Worm (Caenorhabditis elegans) whole organism, early embryonic: Measurements from ENCODE around the gene cest-24.

Experiments
- B0310.2 ChIP-seq: sonication (generic microtip); optimal IDR thresholded peaks from 2 replicates; lab custom pipeline; 2016; ENCODE audit warnings: mild to moderate bottlenecking, missing genetic modification characterization, missing compliant biosample characterization
- F13C5.2 ChIP-seq: sonication (generic microtip); optimal IDR thresholded peaks from 2 replicates; lab custom pipeline; 2017; ENCODE audit warnings: mild to moderate bottlenecking, missing genetic modification characterization, inconsistent platforms, missing compliant biosample characterization
- aly-1 ChIP-seq: sonication (generic microtip); optimal IDR thresholded peaks from 2 replicates; lab custom pipeline; 2016; ENCODE audit warnings: missing genetic modification characterization, missing compliant biosample characterization
- ama-1 ChIP-seq: fragments of 150-350 bp; optimal IDR thresholded peaks from 2 replicates; lab custom pipeline; 2014
- ceh-13 ChIP-seq: fragments of 200-800 bp; sonication (Bioruptor generic); optimal IDR thresholded peaks from 2 replicates; lab custom pipeline; 2018; ENCODE audit warnings: mild to moderate bottlenecking, missing genetic modification characterization, missing compliant biosample characterization
- ceh-36 ChIP-seq: sonication (generic microtip); optimal IDR thresholded peaks from 2 replicates; lab custom pipeline; 2016; ENCODE audit warnings: missing genetic modification characterization, inconsistent platforms, missing compliant biosample characterization
- ets-7 ChIP-seq: sonication (generic microtip); optimal IDR thresholded peaks from 2 replicates; lab custom pipeline; 2016; ENCODE audit warnings: missing genotype, missing genetic modification characterization, missing compliant biosample characterization
- flt-1 ChIP-seq: fragments of 200-800 bp; sonication (Bioruptor generic); IDR thresholded peaks from 2 replicates; pipeline ENCODE4 v1.3.6; 2022; ENCODE audit warnings: missing genetic modification characterization, missing compliant biosample characterization
- hmbx-1 ChIP-seq: sonication (generic microtip); optimal IDR thresholded peaks from 2 replicates; lab custom pipeline; 2016; ENCODE audit warnings: mild to moderate bottlenecking, missing genetic modification characterization, missing compliant biosample characterization
- hmg-4 ChIP-seq: fragments of 200-800 bp; sonication (Bioruptor generic); optimal IDR thresholded peaks from 2 replicates; lab custom pipeline; 2018; ENCODE audit warnings: mild to moderate bottlenecking, missing genetic modification characterization, missing compliant biosample characterization
- hnd-1 ChIP-seq: sonication (generic microtip); optimal IDR thresholded peaks from 2 replicates; lab custom pipeline; 2016; ENCODE audit warnings: missing genetic modification characterization, missing compliant biosample characterization
- pes-1 ChIP-seq: fragments of 200-800 bp; sonication (Bioruptor generic); IDR thresholded peaks from 2 replicates; pipeline ENCODE4 v1.3.6; 2022; ENCODE audit warnings: missing genetic modification reagents, missing genetic modification characterization, missing compliant biosample characterization
- scrt-1 ChIP-seq: fragments of 200-800 bp; sonication (Bioruptor generic); IDR thresholded peaks from 2 replicates; pipeline ENCODE4 v1.3.6; 2022; ENCODE audit warnings: missing genetic modification characterization, missing compliant biosample characterization
- sea-1 ChIP-seq: fragments of 200-800 bp; sonication (Bioruptor generic); conservative IDR thresholded peaks from 2 replicates; pipeline ENCODE4 v1.3.6; 2022; ENCODE audit warnings: missing genetic modification characterization, missing compliant biosample characterization
- tbx-11 ChIP-seq: fragments of 200-800 bp; sonication (Bioruptor generic); IDR thresholded peaks from 2 replicates; pipeline ENCODE4 v1.3.6; 2022; ENCODE audit warnings: missing genetic modification characterization, missing compliant biosample characterization
- tbx-37 ChIP-seq: fragments of 200-800 bp; sonication (Bioruptor generic); conservative IDR thresholded peaks from 2 replicates; pipeline ENCODE4 v1.3.6; 2022; ENCODE audit warnings: missing genetic modification reagents, missing genetic modification characterization, missing compliant biosample characterization
- tra-4 ChIP-seq: sonication (generic microtip); optimal IDR thresholded peaks from 2 replicates; lab custom pipeline; 2017; ENCODE audit warnings: missing genetic modification characterization, missing compliant biosample characterization

The cest-24 gene

DNA sequence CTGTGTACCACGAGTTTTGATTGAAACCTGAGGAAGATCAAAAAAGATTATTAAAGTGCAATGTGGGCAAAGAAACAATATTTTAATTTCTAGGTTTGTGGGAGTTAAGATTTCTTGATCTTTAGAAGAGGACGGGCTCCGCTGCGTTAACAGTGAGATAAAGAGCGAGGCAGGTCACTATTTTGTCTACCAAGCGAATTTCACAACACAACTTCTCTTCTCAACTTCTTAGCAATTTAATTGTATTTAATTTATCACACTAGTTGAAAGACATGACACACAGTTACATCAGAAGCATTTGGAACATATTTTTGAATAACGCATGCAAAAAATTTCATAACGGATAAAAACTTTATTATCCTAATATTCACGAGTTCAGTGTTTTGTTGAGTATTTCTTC is 9.7 kb downstream of the cest-24 start:
- TF ChIP-seq tra-4 (tag; lab: Kevin White, UChicago) (no peak), F13C5.2 (tag; lab: Kevin White, UChicago) (no peak), hnd-1 (tag; lab: Kevin White, UChicago) (no peak), ceh-36 (no peak), B0310.2 (no peak), ceh-13 (GFP tag; lab: Kevin White, UChicago) (no peak), scrt-1 (GFP tag; lab: Robert Waterston, UW) (no peak), tbx-37 (GFP tag; lab: Robert Waterston, UW) (no peak), sea-1 (GFP tag; lab: Robert Waterston, UW) (no peak), hmg-4 (GFP tag; lab: Kevin White, UChicago) (no peak), tbx-11 (no peak), hmbx-1 (no peak), ets-7 (tag; lab: Kevin White, UChicago) (no peak)

DNA sequence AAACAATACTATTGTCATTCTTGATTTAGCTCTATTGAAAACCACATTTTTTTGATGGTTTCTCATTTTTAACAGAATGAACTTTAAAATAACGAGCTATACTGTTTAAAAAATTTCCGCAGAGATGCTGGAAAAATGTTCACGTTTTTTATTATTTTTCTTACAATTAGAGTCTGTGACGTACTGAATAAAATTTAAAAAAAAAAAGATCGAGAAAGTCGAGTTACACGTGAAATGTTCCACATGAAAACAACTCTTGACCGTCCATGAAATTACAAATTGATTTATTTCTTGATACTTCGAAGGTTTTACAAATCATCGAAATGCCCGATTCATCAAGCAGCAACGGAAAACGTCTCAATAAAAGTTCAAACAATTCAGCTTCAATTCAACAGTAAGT is 10.2 kb downstream of the cest-24 start, which contains the start of gene fbxa-202:
fbxa-202 (plus strand) TSS at position 301 of the 400 bp plus-strand sequence.
- TF ChIP-seq hmbx-1 (no peak), ceh-13 (GFP tag; lab: Kevin White, UChicago) (no peak), aly-1 (tag; lab: Kevin White, UChicago) (no peak), sea-1 (GFP tag; lab: Robert Waterston, UW) (no peak), flt-1 (GFP tag; lab: Robert Waterston, UW) (no peak), hnd-1 (tag; lab: Kevin White, UChicago) (no peak), ets-7 (tag; lab: Kevin White, UChicago) (no peak), hmg-4 (GFP tag; lab: Kevin White, UChicago) (no peak), pes-1 (GFP tag; lab: Robert Waterston, UW) (no peak), tbx-37 (GFP tag; lab: Robert Waterston, UW) (no peak), ceh-36 (no peak), F13C5.2 (tag; lab: Kevin White, UChicago) (no peak), tra-4 (tag; lab: Kevin White, UChicago) (no peak), scrt-1 (GFP tag; lab: Robert Waterston, UW) (no peak), tbx-11 (no peak), B0310.2 (no peak), ama-1 (lab: Kevin White, UChicago) (no peak)

DNA sequence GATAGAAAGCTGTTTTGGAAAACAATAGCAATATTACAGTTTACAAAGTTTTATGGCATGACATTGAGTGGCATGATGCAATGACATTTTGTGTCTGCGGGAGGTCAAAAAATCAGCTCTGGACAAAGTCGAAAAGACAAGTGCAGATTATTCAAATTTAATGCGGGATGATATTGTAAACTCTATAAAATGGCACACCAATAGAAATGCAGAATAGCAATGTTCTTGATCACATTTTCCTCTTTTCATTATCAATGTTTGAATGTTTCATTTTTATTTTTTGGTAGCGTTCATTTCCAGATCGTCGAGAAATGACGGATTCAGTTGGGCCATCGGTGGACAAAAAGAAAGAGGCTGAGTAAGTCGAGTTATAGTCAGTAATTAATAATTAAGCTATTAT is 12.2 kb downstream of the cest-24 start, which contains the start of gene T28C12.2:
T28C12.2 (plus strand) TSS at position 301 of the 400 bp plus-strand sequence.
- no peak for TF ChIP-seq ceh-36
- no peak for TF ChIP-seq pes-1 (GFP tag; lab: Robert Waterston, UW)
- TF ChIP-seq ets-7 (tag; lab: Kevin White, UChicago): no peak
- TF ChIP-seq hmbx-1: no peak
- TF ChIP-seq scrt-1 (GFP tag; lab: Robert Waterston, UW): no peak
- TF ChIP-seq hmg-4 (GFP tag; lab: Kevin White, UChicago): no peak
- TF ChIP-seq hnd-1 (tag; lab: Kevin White, UChicago): no peak
- TF ChIP-seq F13C5.2 (tag; lab: Kevin White, UChicago): no peak
- no peak for TF ChIP-seq ceh-13 (GFP tag; lab: Kevin White, UChicago)
- TF ChIP-seq tbx-11: no peak

DNA sequence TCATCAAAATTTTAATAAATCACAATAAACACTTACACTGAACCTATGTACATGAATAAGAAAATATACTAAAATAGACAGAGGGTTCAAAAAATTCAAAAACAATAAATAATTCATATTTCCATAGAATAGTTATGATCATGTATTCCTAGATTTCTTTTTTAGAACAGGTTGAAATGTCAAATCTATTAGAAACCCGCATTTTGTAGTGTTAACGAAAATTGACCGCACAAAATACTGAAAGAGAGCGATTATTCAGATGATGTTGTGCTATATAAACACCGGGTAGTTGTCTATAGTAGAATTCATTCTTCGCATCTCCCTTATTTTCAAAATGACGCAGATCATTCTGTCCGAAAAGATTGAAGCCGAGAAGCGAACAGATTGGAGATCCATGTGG is 14.9 kb downstream of the cest-24 start, which contains the start of gene T28C12.1:
T28C12.1 (plus strand) TSS at position 301 of the 400 bp plus-strand sequence.
- no peak for TF ChIP-seq tbx-11
- no peak for TF ChIP-seq tbx-37 (GFP tag; lab: Robert Waterston, UW)
- TF ChIP-seq flt-1 (GFP tag; lab: Robert Waterston, UW): no peak
- TF ChIP-seq tra-4 (tag; lab: Kevin White, UChicago): no peak
- no peak for TF ChIP-seq F13C5.2 (tag; lab: Kevin White, UChicago)
- TF ChIP-seq ceh-13 (GFP tag; lab: Kevin White, UChicago): no peak
- TF ChIP-seq hnd-1 (tag; lab: Kevin White, UChicago): no peak
- no peak for TF ChIP-seq hmg-4 (GFP tag; lab: Kevin White, UChicago)
- no peak for TF ChIP-seq sea-1 (GFP tag; lab: Robert Waterston, UW)
- no peak for TF ChIP-seq ama-1 (lab: Kevin White, UChicago)
- TF ChIP-seq hmbx-1: no peak
- no peak for TF ChIP-seq ceh-36
- TF ChIP-seq scrt-1 (GFP tag; lab: Robert Waterston, UW): no peak
- TF ChIP-seq aly-1 (tag; lab: Kevin White, UChicago): no peak
- TF ChIP-seq ets-7 (tag; lab: Kevin White, UChicago): no peak
- no peak for TF ChIP-seq B0310.2
- TF ChIP-seq pes-1 (GFP tag; lab: Robert Waterston, UW): no peak

DNA sequence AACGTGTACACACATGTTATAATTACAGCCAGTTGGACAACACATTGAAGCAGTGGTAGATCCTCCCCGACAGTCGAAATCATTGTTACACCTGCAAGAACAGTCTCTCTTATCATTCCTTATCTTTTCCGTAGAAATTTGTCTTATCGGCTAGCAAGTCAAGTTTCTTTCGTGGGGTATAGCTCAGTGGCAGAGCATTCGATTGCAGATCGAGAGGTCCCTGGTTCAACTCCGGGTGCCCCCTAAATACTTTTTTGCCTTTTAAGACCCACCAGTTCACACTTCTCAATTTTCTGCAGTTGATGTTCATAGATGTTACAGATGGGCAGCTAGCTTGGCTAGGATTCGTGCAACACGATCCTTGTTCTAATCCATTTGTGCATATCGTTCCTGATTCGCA is 18.5 kb downstream of the cest-24 start:
- no peak for TF ChIP-seq hnd-1 (tag; lab: Kevin White, UChicago)
- TF ChIP-seq ets-7 (tag; lab: Kevin White, UChicago): no peak
- TF ChIP-seq aly-1 (tag; lab: Kevin White, UChicago): no peak
- TF ChIP-seq scrt-1 (GFP tag; lab: Robert Waterston, UW): no peak

DNA sequence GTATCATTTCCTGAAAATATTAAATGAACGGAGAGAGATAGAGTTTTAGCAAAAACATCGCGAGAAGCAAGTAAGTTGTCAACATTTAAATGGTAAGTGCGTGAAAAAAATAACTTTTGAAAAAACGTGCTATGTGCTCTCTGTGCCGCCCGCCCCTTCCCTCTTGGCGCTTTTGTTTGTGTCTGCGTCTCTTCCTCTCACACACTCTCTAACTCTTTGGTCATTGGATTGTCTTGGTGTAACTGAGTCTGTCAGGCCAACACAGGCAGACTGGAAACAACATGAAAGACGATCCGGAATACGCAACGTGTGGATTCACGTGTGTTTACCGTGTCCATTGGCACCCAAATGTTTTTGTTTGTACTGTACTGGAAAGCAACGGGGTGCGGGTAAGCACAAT is 19.4 kb downstream of the cest-24 start, which contains the start of gene T28C12.6:
T28C12.6 (minus strand) TSS at position 12 of the 400 bp plus-strand sequence.
- TF ChIP-seq hmbx-1 (no peak), aly-1 (tag; lab: Kevin White, UChicago) (no peak), ets-7 (tag; lab: Kevin White, UChicago) (no peak), ama-1 (lab: Kevin White, UChicago) (no peak), tra-4 (tag; lab: Kevin White, UChicago) (no peak), flt-1 (GFP tag; lab: Robert Waterston, UW) (no peak), tbx-37 (GFP tag; lab: Robert Waterston, UW) (no peak), scrt-1 (GFP tag; lab: Robert Waterston, UW) (no peak), F13C5.2 (tag; lab: Kevin White, UChicago) (no peak), pes-1 (GFP tag; lab: Robert Waterston, UW) (no peak), ceh-13 (GFP tag; lab: Kevin White, UChicago) (no peak), hmg-4 (GFP tag; lab: Kevin White, UChicago) (no peak), tbx-11 (no peak), sea-1 (GFP tag; lab: Robert Waterston, UW) (no peak), hnd-1 (tag; lab: Kevin White, UChicago) (no peak), ceh-36 (no peak), B0310.2 (no peak)
